Fruit fly (Drosophila melanogaster) whole organism, embryonic: Measurements from ENCODE around the gene trus.

Experiments
- Ada2b ChIP-seq: fragments of 200-800 bp; sonication (Bioruptor generic); IDR thresholded peaks from 2 replicates; pipeline ENCODE4 v1.3.6; 2022; ENCODE audit warnings: missing biosample characterization, missing genetic modification characterization
- BtbVII ChIP-seq: fragments of 200-800 bp; sonication (Bioruptor generic); optimal IDR thresholded peaks from 3 replicates; lab custom pipeline; 2017; ENCODE audit warnings: missing biosample characterization, mild to moderate bottlenecking, missing genetic modification characterization
- CG10274 ChIP-seq: fragments of 200-800 bp; sonication (Bioruptor generic); optimal IDR thresholded peaks from 3 replicates; lab custom pipeline; 2017; ENCODE audit warnings: missing biosample characterization, mild to moderate bottlenecking, missing genetic modification characterization
- CG10462 ChIP-seq: fragments of 200-800 bp; sonication (Bioruptor generic); optimal IDR thresholded peaks from 2 replicates; lab custom pipeline; 2016; ENCODE audit warnings: missing biosample characterization, missing genetic modification characterization
- CG12942 ChIP-seq: fragments of 200-800 bp; sonication (Bioruptor generic); optimal IDR thresholded peaks from 3 replicates; lab custom pipeline; 2016; ENCODE audit warnings: missing biosample characterization, missing genetic modification characterization
- CG14710 ChIP-seq: fragments of 200-800 bp; sonication (Bioruptor generic); optimal IDR thresholded peaks from 3 replicates; lab custom pipeline; 2019; ENCODE audit warnings: missing biosample characterization, mild to moderate bottlenecking, missing genetic modification characterization, moderate library complexity
- CG15514 ChIP-seq: fragments of 200-800 bp; sonication (Bioruptor generic); optimal IDR thresholded peaks from 3 replicates; lab custom pipeline; 2017; ENCODE audit warnings: missing biosample characterization, missing genetic modification characterization, mild to moderate bottlenecking, moderate library complexity, missing genetic modification reagents
- CG17186 ChIP-seq: fragments of 200-800 bp; sonication (Bioruptor generic); optimal IDR thresholded peaks from 3 replicates; lab custom pipeline; 2017; ENCODE audit warnings: missing biosample characterization, missing genetic modification reagents, missing genetic modification characterization
- CG17829 ChIP-seq: fragments of 200-800 bp; optimal IDR thresholded peaks from 2 replicates; lab custom pipeline; 2019; ENCODE audit warnings: missing biosample characterization, mild to moderate bottlenecking, missing genetic modification characterization, moderate library complexity
- CG2116 ChIP-seq: fragments of 200-800 bp; sonication (Bioruptor generic); optimal IDR thresholded peaks from 3 replicates; lab custom pipeline; 2018; ENCODE audit warnings: missing biosample characterization, mild to moderate bottlenecking, missing genetic modification characterization
- CG2120 ChIP-seq: fragments of 200-800 bp; sonication (Bioruptor generic); optimal IDR thresholded peaks from 3 replicates; lab custom pipeline; 2016; ENCODE audit warnings: missing biosample characterization, missing genetic modification characterization
- CG2129 ChIP-seq: fragments of 200-800 bp; sonication (Bioruptor generic); IDR thresholded peaks from 2 replicates; pipeline ENCODE4 v1.3.6; 2022; ENCODE audit warnings: missing biosample characterization, missing genetic modification characterization; ENCODE audit not compliant: partially characterized antibody
- CG30431 ChIP-seq: fragments of 200-800 bp; sonication (Bioruptor generic); optimal IDR thresholded peaks from 2 replicates; lab custom pipeline; 2017; ENCODE audit warnings: missing biosample characterization, missing genetic modification characterization
- CG31224 ChIP-seq: fragments of 200-800 bp; sonication (Bioruptor generic); IDR thresholded peaks from 2 replicates; pipeline ENCODE4 v1.3.6; 2022; ENCODE audit warnings: missing biosample characterization, missing genetic modification characterization
- CG31365 ChIP-seq: fragments of 200-800 bp; sonication (Bioruptor generic); optimal IDR thresholded peaks from 2 replicates; lab custom pipeline; 2018; ENCODE audit warnings: missing biosample characterization, mild to moderate bottlenecking, missing genetic modification characterization
- CG32767 ChIP-seq: fragments of 200-800 bp; sonication (Bioruptor generic); IDR thresholded peaks from 2 replicates; pipeline ENCODE4 v1.3.6; 2022; ENCODE audit warnings: missing biosample characterization, missing genetic modification characterization
- CG34224 ChIP-seq: fragments of 200-800 bp; sonication (Bioruptor generic); IDR thresholded peaks from 3 replicates; pipeline ENCODE4 v1.3.6; 2022; ENCODE audit warnings: missing biosample characterization, missing genetic modification characterization; ENCODE audit not compliant: partially characterized antibody
- CG3726 ChIP-seq: fragments of 200-800 bp; sonication (Bioruptor generic); IDR thresholded peaks from 3 replicates; pipeline ENCODE4, ENCODE4 v1.3.6; 2022; ENCODE audit warnings: missing biosample characterization, missing genetic modification characterization
- CG42726 ChIP-seq: fragments of 200-800 bp; sonication (Bioruptor generic); IDR thresholded peaks from 2 replicates; pipeline ENCODE4 v1.3.6; 2022; ENCODE audit warnings: missing biosample characterization, missing genetic modification characterization; ENCODE audit not compliant: partially characterized antibody
- CG4617 ChIP-seq: fragments of 200-800 bp; sonication (Bioruptor generic); optimal IDR thresholded peaks from 3 replicates; lab custom pipeline; 2016; ENCODE audit warnings: missing biosample characterization, missing genetic modification characterization, borderline replicate concordance
- CG6272 ChIP-seq: fragments of 200-800 bp; sonication (Bioruptor generic); IDR thresholded peaks from 2 replicates; pipeline ENCODE4 v1.3.6; 2022; ENCODE audit warnings: missing biosample characterization, missing genetic modification characterization
- CG6791 ChIP-seq: fragments of 200-800 bp; sonication (Bioruptor generic); IDR thresholded peaks from 3 replicates; pipeline ENCODE4 v1.3.6; 2022; ENCODE audit warnings: missing biosample characterization, missing genetic modification characterization; ENCODE audit not compliant: partially characterized antibody
- CG6813 ChIP-seq: fragments of 200-800 bp; sonication (Bioruptor generic); optimal IDR thresholded peaks from 2 replicates; lab custom pipeline; 2017; ENCODE audit warnings: missing biosample characterization, missing genetic modification characterization, mild to moderate bottlenecking, moderate library complexity, missing genetic modification reagents
- CG7556 ChIP-seq: fragments of 200-800 bp; sonication (Bioruptor generic); optimal IDR thresholded peaks from 2 replicates; lab custom pipeline; 2017; ENCODE audit warnings: missing biosample characterization, mild to moderate bottlenecking, missing genetic modification characterization
- CG8478 ChIP-seq: fragments of >200 bp; optimal IDR thresholded peaks from 2 replicates; lab custom pipeline; 2018
- Dref ChIP-seq: fragments of 200-800 bp; sonication (Bioruptor generic); IDR thresholded peaks from 2 replicates; pipeline ENCODE4 v1.3.6; 2022; ENCODE audit warnings: missing biosample characterization, missing genetic modification characterization
- E2f2 ChIP-seq: fragments of 200-800 bp; sonication (Bioruptor generic); IDR thresholded peaks from 2 replicates; pipeline ENCODE4 v1.3.6; 2022; ENCODE audit warnings: missing biosample characterization, missing genetic modification characterization
- HLH4C ChIP-seq: fragments of 200-800 bp; sonication (Bioruptor generic); IDR thresholded peaks from 3 replicates; pipeline ENCODE4 v1.3.6; 2022; ENCODE audit warnings: missing biosample characterization, missing genetic modification characterization; ENCODE audit not compliant: partially characterized antibody
- Meics ChIP-seq: fragments of 200-800 bp; sonication (Bioruptor generic); optimal IDR thresholded peaks from 2 replicates; lab custom pipeline; 2017; ENCODE audit warnings: missing biosample characterization, mild to moderate bottlenecking, missing genetic modification characterization
- Myb ChIP-seq: fragments of 200-800 bp; sonication (Bioruptor generic); optimal IDR thresholded peaks from 2 replicates; lab custom pipeline; 2016; ENCODE audit warnings: missing biosample characterization, missing genetic modification characterization
- Opbp ChIP-seq: fragments of 200-800 bp; sonication (Bioruptor generic); IDR thresholded peaks from 3 replicates; pipeline ENCODE4 v1.3.6; 2022; ENCODE audit warnings: missing biosample characterization, missing genetic modification characterization; ENCODE audit not compliant: partially characterized antibody
- Scr ChIP-seq: fragments of 200-800 bp; sonication (Bioruptor generic); IDR thresholded peaks from 2 replicates; pipeline ENCODE4 v1.3.6; 2022; ENCODE audit warnings: missing biosample characterization, missing genetic modification characterization; ENCODE audit not compliant: partially characterized antibody
- Xbp1 ChIP-seq: fragments of 200-800 bp; sonication (Bioruptor generic); optimal IDR thresholded peaks from 3 replicates; lab custom pipeline; 2016; ENCODE audit warnings: missing biosample characterization, mild to moderate bottlenecking, missing genetic modification characterization
- bbx ChIP-seq: fragments of 200-800 bp; sonication (Bioruptor generic); IDR thresholded peaks from 2 replicates; pipeline ENCODE4 v1.3.6; 2022; ENCODE audit warnings: missing biosample characterization, missing genetic modification characterization; ENCODE audit not compliant: partially characterized antibody
- chinmo ChIP-seq: fragments of 200-800 bp; sonication (Bioruptor generic); IDR thresholded peaks from 4 replicates; pipeline ENCODE4 v1.3.6; 2022; ENCODE audit warnings: missing biosample characterization, missing genetic modification characterization; ENCODE audit not compliant: partially characterized antibody
- fd3F ChIP-seq: fragments of 200-800 bp; sonication (Bioruptor generic); optimal IDR thresholded peaks from 2 replicates; lab custom pipeline; 2018; ENCODE audit warnings: missing biosample characterization, mild to moderate bottlenecking, missing genetic modification characterization, moderate library complexity
- gfzf ChIP-seq: fragments of 200-800 bp; sonication (Bioruptor generic); optimal IDR thresholded peaks from 2 replicates; lab custom pipeline; 2016; ENCODE audit warnings: missing biosample characterization, mild to moderate bottlenecking, missing genetic modification characterization, moderate library complexity
- knrl ChIP-seq: fragments of 200-800 bp; sonication (Bioruptor generic); IDR thresholded peaks from 3 replicates; pipeline ENCODE4 v1.3.6; 2022; ENCODE audit warnings: missing biosample characterization, missing genetic modification characterization; ENCODE audit not compliant: partially characterized antibody
- mirr ChIP-seq: fragments of 200-800 bp; sonication (Bioruptor generic); optimal IDR thresholded peaks from 3 replicates; lab custom pipeline; 2018; ENCODE audit warnings: missing biosample characterization, mild to moderate bottlenecking, missing genetic modification characterization
- mld ChIP-seq: fragments of 200-800 bp; sonication (Bioruptor generic); IDR thresholded peaks from 3 replicates; pipeline ENCODE4 v1.3.6; 2022; ENCODE audit warnings: missing biosample characterization, missing genetic modification characterization; ENCODE audit not compliant: partially characterized antibody
- psq ChIP-seq: fragments of 200-800 bp; sonication (Bioruptor generic); optimal IDR thresholded peaks from 2 replicates; lab custom pipeline; 2017; ENCODE audit warnings: missing biosample characterization, missing genetic modification characterization
- rib ChIP-seq: fragments of 200-800 bp; sonication (Bioruptor generic); IDR thresholded peaks from 2 replicates; pipeline ENCODE4 v1.3.6; 2022; ENCODE audit warnings: missing biosample characterization, missing genetic modification characterization
- sens-2 ChIP-seq: fragments of 200-800 bp; sonication (Bioruptor generic); IDR thresholded peaks from 2 replicates; pipeline ENCODE4 v1.3.6; 2022; ENCODE audit warnings: missing biosample characterization, missing genetic modification characterization
- stwl ChIP-seq: fragments of 200-800 bp; sonication (Bioruptor generic); optimal IDR thresholded peaks from 3 replicates; lab custom pipeline; 2018; ENCODE audit warnings: missing biosample characterization, mild to moderate bottlenecking, missing genetic modification characterization, moderate library complexity
- trem ChIP-seq: fragments of 200-800 bp; optimal IDR thresholded peaks from 3 replicates; lab custom pipeline; 2019; ENCODE audit warnings: missing biosample characterization, mild to moderate bottlenecking, missing genetic modification characterization, moderate library complexity
- unc-4 ChIP-seq: fragments of 200-800 bp; sonication (Bioruptor generic); IDR thresholded peaks from 2 replicates; pipeline ENCODE4 v1.3.6; 2022; ENCODE audit warnings: missing biosample characterization, missing genetic modification characterization; ENCODE audit not compliant: partially characterized antibody
- vnd ChIP-seq: fragments of 200-800 bp; sonication (Bioruptor generic); IDR thresholded peaks from 3 replicates; pipeline ENCODE4 v1.3.6; 2022; ENCODE audit warnings: missing biosample characterization, missing genetic modification characterization; ENCODE audit not compliant: partially characterized antibody
- zen ChIP-seq: fragments of 200-800 bp; sonication (Bioruptor generic); optimal IDR thresholded peaks from 3 replicates; lab custom pipeline; 2018; ENCODE audit warnings: missing biosample characterization, mild to moderate bottlenecking, missing genetic modification characterization, moderate library complexity

trus gene

dm6 chr3R:12456370-12456940 lies at the start of gene trus (continued):
- TF ChIP-seq Scr (GFP tag; lab: Robert Waterston, UW) (peak; percentile 86), CG42726 (peak; percentile 46; the same call in 1 of the 2 replicates), chinmo (GFP tag; lab: Robert Waterston, UW) (peak; percentile 87), E2f2 (GFP tag; lab: Robert Waterston, UW) (peak; percentile 91), psq (GFP tag; lab: Kevin White, UChicago) (no peak), mld (GFP tag; lab: Robert Waterston, UW) (0 out of 3 replicates have a peak, but pooled peaks have one; percentile 52), CG2129 (GFP tag; lab: Robert Waterston, UW) (peak; percentile 78), zen (tag; lab: Kevin White, UChicago) (peak; percentile 7), Meics (no peak), CG3726 (GFP tag; lab: Robert Waterston, UW) (no peak), BtbVII (GFP tag; lab: Kevin White, UChicago) (no peak), trem (tag; lab: Kevin White, UChicago) (peak; percentile 39), Xbp1 (no peak), CG6272 (GFP tag; lab: Robert Waterston, UW) (no peak), CG4617 (peak; percentile 50), CG2120 (GFP tag; lab: Kevin White, UChicago) (peak; percentile 4), CG31365 (no peak), CG7556 (GFP tag; lab: Kevin White, UChicago) (no peak), CG6813 (GFP tag; lab: Kevin White, UChicago) (no peak), vnd (GFP tag; lab: Robert Waterston, UW) (peak; percentile 76), bbx (GFP tag; lab: Robert Waterston, UW) (peak; percentile 93), CG30431 (no peak), CG12942 (GFP tag; lab: Kevin White, UChicago) (no peak), CG17829 (tag; lab: Kevin White, UChicago) (peak; percentile 4), CG34224 (peak; percentile 92), Dref (GFP tag; lab: Robert Waterston, UW) (peak; percentile 93), CG8478 (lab: Kevin White, UChicago) (no peak), gfzf (peak; percentile 24), CG15514 (peak; percentile 46), CG14710 (tag; lab: Kevin White, UChicago) (peak; percentile 32), CG32767 (GFP tag; lab: Robert Waterston, UW) (no peak), fd3F (GFP tag; lab: Kevin White, UChicago) (no peak), CG2116 (GFP tag; lab: Kevin White, UChicago) (peak; percentile 79), rib (GFP tag; lab: Robert Waterston, UW) (0 out of 2 replicates have a peak, but pooled peaks have one; percentile 8), unc-4 (GFP tag; lab: Robert Waterston, UW) (peak; percentile 91), mirr (GFP tag; lab: Kevin White, UChicago) (no peak), sens-2 (GFP tag; lab: Robert Waterston, UW) (no peak), HLH4C (GFP tag; lab: Robert Waterston, UW) (peak; percentile 87), CG10274 (no peak), CG6791 (GFP tag; lab: Robert Waterston, UW) (peak; percentile 86), Ada2b (GFP tag; lab: Robert Waterston, UW) (no peak), CG17186 (GFP tag; lab: Kevin White, UChicago) (peak; percentile 25), Opbp (peak; percentile 89), knrl (peak; percentile 77; the same call in 2 of the 3 replicates), stwl (peak; percentile 74), CG31224 (no peak), Myb (peak; percentile 44), CG10462 (no peak)
